Fruit fly (Drosophila melanogaster) whole organism, pupa: ENCODE measurements around the gene Rpn10.

ENCODE experiments used
- CG10348 ChIP-seq: fragments of 200-800 bp; sonication (Bioruptor generic); IDR thresholded peaks from 2 replicates; pipeline ENCODE4 v1.3.6; 2022; ENCODE audit warnings: missing biosample characterization, missing genetic modification characterization
- CG12605 ChIP-seq: fragments of 200-800 bp; sonication (Bioruptor generic); IDR thresholded peaks from 2 replicates; pipeline ENCODE4 v1.3.6; 2022; ENCODE audit warnings: missing biosample characterization, missing genetic modification characterization
- CG13204 ChIP-seq: fragments of 200-800 bp; sonication (Bioruptor generic); optimal IDR thresholded peaks from 2 replicates; lab custom pipeline; 2018; ENCODE audit warnings: missing biosample characterization, mild to moderate bottlenecking, missing genetic modification characterization, moderate library complexity
- CG15710 ChIP-seq: fragments of 200-800 bp; sonication (Bioruptor generic); optimal IDR thresholded peaks from 2 replicates; lab custom pipeline; 2018; ENCODE audit warnings: missing biosample characterization, mild to moderate bottlenecking, missing genetic modification characterization, moderate library complexity
- CG17806 ChIP-seq: fragments of 200-800 bp; sonication (Bioruptor generic); optimal IDR thresholded peaks from 2 replicates; lab custom pipeline; 2018; ENCODE audit warnings: missing biosample characterization, mild to moderate bottlenecking, missing genetic modification characterization, moderate library complexity
- CG34367 ChIP-seq: fragments of 200-800 bp; sonication (Bioruptor generic); optimal IDR thresholded peaks from 2 replicates; lab custom pipeline; 2018; ENCODE audit warnings: missing biosample characterization, mild to moderate bottlenecking, missing genetic modification characterization
- CG4496 ChIP-seq: fragments of 200-800 bp; sonication (Bioruptor generic); IDR thresholded peaks from 3 replicates; pipeline ENCODE4 v1.3.6; 2022; ENCODE audit warnings: missing biosample characterization, missing genetic modification characterization
- CG8159 ChIP-seq: fragments of 200-800 bp; sonication (Bioruptor generic); optimal IDR thresholded peaks from 3 replicates; lab custom pipeline; 2018; ENCODE audit warnings: missing biosample characterization, mild to moderate bottlenecking, missing genetic modification characterization, moderate library complexity
- CG9948 ChIP-seq: fragments of 200-800 bp; sonication (Bioruptor generic); optimal IDR thresholded peaks from 2 replicates; lab custom pipeline; 2018; ENCODE audit warnings: missing biosample characterization, mild to moderate bottlenecking, missing genetic modification characterization, moderate library complexity
- D1 ChIP-seq: fragments of 200-800 bp; sonication (Bioruptor generic); optimal IDR thresholded peaks from 2 replicates; lab custom pipeline; 2018; ENCODE audit warnings: missing biosample characterization, mild to moderate bottlenecking, missing genetic modification characterization, moderate library complexity
- Pif1A ChIP-seq: fragments of 200-800 bp; sonication (Bioruptor generic); optimal IDR thresholded peaks from 3 replicates; lab custom pipeline; 2016; ENCODE audit warnings: missing biosample characterization, missing genetic modification characterization
- Pif1B ChIP-seq: fragments of 200-800 bp; sonication (Bioruptor generic); optimal IDR thresholded peaks from 3 replicates; lab custom pipeline; 2016; ENCODE audit warnings: missing biosample characterization, missing genetic modification characterization
- gl ChIP-seq: fragments of 200-800 bp; sonication (Bioruptor generic); optimal IDR thresholded peaks from 2 replicates; lab custom pipeline; 2018; ENCODE audit warnings: missing biosample characterization, mild to moderate bottlenecking, missing genetic modification characterization
- rn ChIP-seq: fragments of 200-800 bp; sonication (Bioruptor generic); IDR thresholded peaks from 2 replicates; pipeline ENCODE4 v1.3.6; 2022; ENCODE audit warnings: missing biosample characterization, missing genetic modification characterization

- TF ChIP-seq CG15710 (tag; lab: Kevin White, UChicago) = no peak
- TF ChIP-seq CG17806 (tag; lab: Kevin White, UChicago) = peak; percentile 14
- no peak for TF ChIP-seq CG34367 (tag; lab: Kevin White, UChicago)
- no peak for TF ChIP-seq CG9948 (tag; lab: Kevin White, UChicago)
- TF ChIP-seq rn (GFP tag; lab: Robert Waterston, UW) = no peak
- TF ChIP-seq Pif1B = no peak
- no peak for TF ChIP-seq CG8159 (tag; lab: Kevin White, UChicago)
- TF ChIP-seq Pif1A = no peak
- no peak for TF ChIP-seq D1 (tag; lab: Kevin White, UChicago)
- no peak for TF ChIP-seq CG10348 (GFP tag; lab: Robert Waterston, UW)
- TF ChIP-seq CG13204 = no peak
- TF ChIP-seq gl (tag; lab: Kevin White, UChicago) = no peak
- no peak for TF ChIP-seq CG4496 (GFP tag; lab: Robert Waterston, UW)
- no peak for TF ChIP-seq CG12605
Measured at dm6 chr3L:21539245-21540196, 2.7 kb downstream of the Rpn10 start, which contains the start of the genes COX8 and VhaM9.7-b.
